Fruit fly (Drosophila melanogaster) whole organism, embryonic: ENCODE results near the gene ver.

Experiments
- Abd-B ChIP-seq: fragments of 200-800 bp; sonication (Bioruptor generic); optimal IDR thresholded peaks from 2 replicates; lab custom pipeline; 2018; ENCODE audit warnings: missing biosample characterization, mild to moderate bottlenecking, missing genetic modification characterization, moderate library complexity
- Awh ChIP-seq: fragments of 200-800 bp; sonication (Bioruptor generic); IDR thresholded peaks from 2 replicates; pipeline ENCODE4, ENCODE4 v1.3.6; 2022; ENCODE audit warnings: missing biosample characterization, missing genetic modification characterization
- B-H1 ChIP-seq: fragments of 200-800 bp; sonication (Bioruptor generic); IDR thresholded peaks from 3 replicates; pipeline ENCODE4 v1.3.6; 2022; ENCODE audit warnings: missing biosample characterization, missing genetic modification characterization
- CG1024 ChIP-seq: fragments of 200-800 bp; sonication (Bioruptor generic); IDR thresholded peaks from 2 replicates; pipeline ENCODE4 v1.3.6; 2022; ENCODE audit warnings: missing biosample characterization, missing genetic modification characterization
- CG10543 ChIP-seq: fragments of 200-800 bp; sonication (Bioruptor generic); optimal IDR thresholded peaks from 3 replicates; lab custom pipeline; 2017; ENCODE audit warnings: missing biosample characterization, mild to moderate bottlenecking, missing genetic modification characterization, moderate library complexity
- CG11695 ChIP-seq: fragments of 200-800 bp; sonication (Bioruptor generic); IDR thresholded peaks from 3 replicates; pipeline ENCODE4 v1.3.6; 2022; ENCODE audit warnings: missing biosample characterization, missing genetic modification characterization
- CG11723 ChIP-seq: fragments of 200-800 bp; sonication (Bioruptor generic); optimal IDR thresholded peaks from 2 replicates; lab custom pipeline; 2017; ENCODE audit warnings: missing biosample characterization, mild to moderate bottlenecking, missing genetic modification characterization
- CG12071 ChIP-seq: fragments of 200-800 bp; sonication (Bioruptor generic); optimal IDR thresholded peaks from 3 replicates; lab custom pipeline; 2018; ENCODE audit warnings: missing biosample characterization, mild to moderate bottlenecking, missing genetic modification characterization
- CG12299 ChIP-seq: fragments of 200-800 bp; sonication (Bioruptor generic); optimal IDR thresholded peaks from 2 replicates; lab custom pipeline; 2018; ENCODE audit warnings: missing biosample characterization, mild to moderate bottlenecking, missing genetic modification characterization
- CG1233 ChIP-seq: fragments of 200-800 bp; sonication (Bioruptor generic); optimal IDR thresholded peaks from 4 replicates; lab custom pipeline; 2018; ENCODE audit warnings: missing biosample characterization, mild to moderate bottlenecking, missing genetic modification characterization
- CG16813 ChIP-seq: fragments of 200-800 bp; sonication (Bioruptor generic); IDR thresholded peaks from 3 replicates; pipeline ENCODE4 v1.3.6; 2022; ENCODE audit warnings: missing biosample characterization, missing genetic modification characterization; ENCODE audit not compliant: partially characterized antibody
- CG16863 ChIP-seq: fragments of 200-800 bp; sonication (Bioruptor generic); optimal IDR thresholded peaks from 3 replicates; lab custom pipeline; 2016; ENCODE audit warnings: missing biosample characterization, missing genetic modification characterization
- CG17186 ChIP-seq: fragments of 200-800 bp; sonication (Bioruptor generic); optimal IDR thresholded peaks from 3 replicates; lab custom pipeline; 2017; ENCODE audit warnings: missing biosample characterization, missing genetic modification reagents, missing genetic modification characterization
- CG2129 ChIP-seq: fragments of 200-800 bp; sonication (Bioruptor generic); IDR thresholded peaks from 2 replicates; pipeline ENCODE4 v1.3.6; 2022; ENCODE audit warnings: missing biosample characterization, missing genetic modification characterization; ENCODE audit not compliant: partially characterized antibody
- CG2875 ChIP-seq: fragments of 200-800 bp; sonication (Bioruptor generic); optimal IDR thresholded peaks from 2 replicates; lab custom pipeline; 2017; ENCODE audit warnings: missing biosample characterization, mild to moderate bottlenecking, missing genetic modification characterization, missing genetic modification reagents
- CG3847 ChIP-seq: fragments of 200-800 bp; sonication (Bioruptor generic); IDR thresholded peaks from 2 replicates; pipeline ENCODE4 v1.3.6; 2022; ENCODE audit warnings: missing biosample characterization, missing genetic modification characterization
- CG4328 ChIP-seq: fragments of 200-800 bp; sonication (Bioruptor generic); optimal IDR thresholded peaks from 3 replicates; lab custom pipeline; 2017; ENCODE audit warnings: missing biosample characterization, missing genetic modification reagents, missing genetic modification characterization
- CG4360 ChIP-seq: fragments of 200-800 bp; sonication (Bioruptor generic); IDR thresholded peaks from 2 replicates; pipeline ENCODE4 v1.3.6; 2022; ENCODE audit warnings: missing biosample characterization, missing genetic modification characterization
- CG4424 ChIP-seq: fragments of 200-800 bp; sonication (Bioruptor generic); optimal IDR thresholded peaks from 3 replicates; lab custom pipeline; 2016; ENCODE audit warnings: missing biosample characterization, missing genetic modification characterization
- CG5180 ChIP-seq: fragments of 200-800 bp; sonication (Bioruptor generic); optimal IDR thresholded peaks from 3 replicates; lab custom pipeline; 2017; ENCODE audit warnings: missing biosample characterization, missing genetic modification characterization, mild to moderate bottlenecking, moderate library complexity, missing genetic modification reagents
- CG8089 ChIP-seq: fragments of 200-800 bp; sonication (Bioruptor generic); optimal IDR thresholded peaks from 3 replicates; lab custom pipeline; 2016; ENCODE audit warnings: missing biosample characterization, missing genetic modification characterization
- Dfd ChIP-seq, 2 experiments: fragments of >200 bp; optimal IDR thresholded peaks; 2 replicates each; lab custom pipeline; 2017; ENCODE audit warnings: missing biosample characterization in 2 of 2, missing genetic modification characterization in 2 of 2
- E2f2 ChIP-seq: fragments of 200-800 bp; sonication (Bioruptor generic); IDR thresholded peaks from 2 replicates; pipeline ENCODE4 v1.3.6; 2022; ENCODE audit warnings: missing biosample characterization, missing genetic modification characterization
- Elba2 ChIP-seq: fragments of 200-800 bp; sonication (Bioruptor generic); optimal IDR thresholded peaks from 3 replicates; lab custom pipeline; 2016; ENCODE audit warnings: missing biosample characterization, missing genetic modification characterization
- Gug ChIP-seq: fragments of 200-800 bp; sonication (Bioruptor generic); IDR thresholded peaks from 4 replicates; pipeline ENCODE4 v1.3.6; 2022; ENCODE audit warnings: missing biosample characterization, missing genetic modification characterization
- HHEX ChIP-seq: fragments of 200-800 bp; sonication (Bioruptor generic); optimal IDR thresholded peaks from 3 replicates; lab custom pipeline; 2017; ENCODE audit warnings: missing biosample characterization, mild to moderate bottlenecking, missing genetic modification characterization, missing genetic modification reagents
- Jarid2 ChIP-seq: fragments of 200-800 bp; sonication (Bioruptor generic); optimal IDR thresholded peaks from 3 replicates; lab custom pipeline; 2017; ENCODE audit warnings: mild to moderate bottlenecking, missing biosample characterization, missing genetic modification reagents, missing genetic modification characterization
- Lpt ChIP-seq: fragments of >200 bp; optimal IDR thresholded peaks from 2 replicates; lab custom pipeline; 2018; ENCODE audit warnings: missing biosample characterization, missing genetic modification characterization
- NFAT ChIP-seq: fragments of 200-800 bp; sonication (Bioruptor generic); IDR thresholded peaks from 2 replicates; pipeline ENCODE4 v1.3.6; 2022; ENCODE audit warnings: missing biosample characterization, missing genetic modification characterization
- Optix ChIP-seq: fragments of 200-800 bp; sonication (Bioruptor generic); IDR thresholded peaks from 3 replicates; pipeline ENCODE4 v1.3.6; 2022; ENCODE audit warnings: missing biosample characterization, missing genetic modification characterization
- Spps ChIP-seq: fragments of 200-800 bp; sonication (Bioruptor generic); optimal IDR thresholded peaks from 2 replicates; lab custom pipeline; 2018; ENCODE audit warnings: missing biosample characterization, mild to moderate bottlenecking, missing genetic modification characterization
- br ChIP-seq: fragments of >200 bp; optimal IDR thresholded peaks from 2 replicates; lab custom pipeline; 2017
- caup ChIP-seq: fragments of 200-800 bp; sonication (Bioruptor generic); optimal IDR thresholded peaks from 3 replicates; lab custom pipeline; 2017; ENCODE audit warnings: missing biosample characterization, mild to moderate bottlenecking, missing genetic modification characterization, moderate library complexity; ENCODE audit not compliant: severe bottlenecking
- dm ChIP-seq: fragments of 200-800 bp; sonication (Bioruptor generic); optimal IDR thresholded peaks from 3 replicates; lab custom pipeline; 2016; ENCODE audit warnings: missing biosample characterization, missing genetic modification characterization
- ewg ChIP-seq: fragments of 200-800 bp; sonication (Bioruptor generic); optimal IDR thresholded peaks from 3 replicates; lab custom pipeline; 2017; ENCODE audit warnings: mild to moderate bottlenecking, missing biosample characterization, missing genetic modification reagents, missing genetic modification characterization
- ham ChIP-seq: fragments of 200-800 bp; sonication (Bioruptor generic); IDR thresholded peaks from 2 replicates; pipeline ENCODE4 v1.3.6; 2022; ENCODE audit warnings: missing biosample characterization, missing genetic modification characterization
- inv ChIP-seq: fragments of 200-800 bp; sonication (Bioruptor generic); IDR thresholded peaks from 2 replicates; pipeline ENCODE4 v1.3.6; 2022; ENCODE audit warnings: missing biosample characterization, missing genetic modification characterization; ENCODE audit not compliant: partially characterized antibody
- kay ChIP-seq: fragments of 200-800 bp; sonication (Bioruptor generic); optimal IDR thresholded peaks from 2 replicates; lab custom pipeline; 2016; ENCODE audit warnings: missing biosample characterization, missing genetic modification characterization
- lilli ChIP-seq: fragments of 200-800 bp; sonication (Bioruptor generic); optimal IDR thresholded peaks from 3 replicates; lab custom pipeline; 2016; ENCODE audit warnings: missing biosample characterization, missing genetic modification characterization
- lola ChIP-seq, 3 experiments: fragments of >200 bp in 2 of 3; fragments of 200-800 bp in 1 of 3; sonication (Bioruptor generic) in 1 of 3; optimal IDR thresholded peaks; 2 replicates each; lab custom pipeline; 2017 to 2019; ENCODE audit warnings: missing biosample characterization in 3 of 3, missing genetic modification characterization in 3 of 3, mild to moderate bottlenecking in 1 of 3, moderate library complexity in 1 of 3
- peb ChIP-seq: fragments of 200-800 bp; sonication (Bioruptor generic); IDR thresholded peaks from 2 replicates; pipeline ENCODE4 v1.3.6; 2022; ENCODE audit warnings: missing biosample characterization, missing genetic modification characterization
- pfk ChIP-seq: fragments of 200-800 bp; sonication (Bioruptor generic); optimal IDR thresholded peaks from 2 replicates; lab custom pipeline; 2018; ENCODE audit warnings: missing biosample characterization, mild to moderate bottlenecking, missing genetic modification characterization, moderate library complexity
- pnt ChIP-seq: fragments of 200-800 bp; sonication (Bioruptor generic); optimal IDR thresholded peaks from 3 replicates; lab custom pipeline; 2016; ENCODE audit warnings: missing biosample characterization, missing genetic modification characterization
- pzg ChIP-seq: fragments of 200-800 bp; sonication (Bioruptor generic); optimal IDR thresholded peaks from 3 replicates; lab custom pipeline; 2018; ENCODE audit warnings: missing biosample characterization, mild to moderate bottlenecking, missing genetic modification characterization, moderate library complexity
- schlank ChIP-seq: fragments of 200-800 bp; sonication (Bioruptor generic); optimal IDR thresholded peaks from 2 replicates; lab custom pipeline; 2018; ENCODE audit warnings: missing biosample characterization, mild to moderate bottlenecking, missing genetic modification characterization
- shn ChIP-seq: fragments of 200-800 bp; sonication (Bioruptor generic); optimal IDR thresholded peaks from 3 replicates; lab custom pipeline; 2016; ENCODE audit warnings: missing biosample characterization, missing genetic modification characterization
- sima ChIP-seq: fragments of 200-800 bp; sonication (Bioruptor generic); optimal IDR thresholded peaks from 2 replicates; lab custom pipeline; 2016; ENCODE audit warnings: missing biosample characterization, missing genetic modification characterization
- unpg ChIP-seq: fragments of 200-800 bp; sonication (Bioruptor generic); optimal IDR thresholded peaks from 3 replicates; lab custom pipeline; 2018; ENCODE audit warnings: missing biosample characterization, mild to moderate bottlenecking, missing genetic modification characterization, moderate library complexity
- vnd ChIP-seq: fragments of 200-800 bp; sonication (Bioruptor generic); IDR thresholded peaks from 3 replicates; pipeline ENCODE4 v1.3.6; 2022; ENCODE audit warnings: missing biosample characterization, missing genetic modification characterization; ENCODE audit not compliant: partially characterized antibody
- z ChIP-seq: fragments of 200-800 bp; sonication (Bioruptor generic); IDR thresholded peaks from 3 replicates; pipeline ENCODE4 v1.3.6; 2022; ENCODE audit warnings: missing biosample characterization, missing genetic modification characterization
- zfh2 ChIP-seq: fragments of 200-800 bp; sonication (Bioruptor generic); optimal IDR thresholded peaks from 2 replicates; lab custom pipeline; 2016; ENCODE audit warnings: missing biosample characterization, missing genetic modification characterization

Gene ver

DNA sequence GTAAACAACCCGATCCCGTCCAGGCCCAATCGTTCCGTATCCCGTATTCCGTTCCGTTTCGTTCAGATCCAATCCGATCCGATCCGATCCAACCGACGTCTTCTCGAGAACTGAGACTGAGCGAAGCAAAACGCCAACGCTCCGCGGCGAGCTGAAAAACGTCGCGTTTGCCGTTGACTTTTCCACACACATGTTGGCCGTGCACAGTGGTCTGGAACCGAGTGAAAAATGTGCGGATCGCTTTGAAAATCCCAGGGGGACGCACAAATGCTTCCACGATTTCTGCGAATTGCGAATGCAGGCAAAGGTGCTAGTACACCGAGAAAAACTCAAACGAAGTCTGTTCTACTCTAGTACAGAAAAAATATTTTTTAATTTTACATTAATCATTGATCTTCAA lies 38.8 kb upstream of the ver start, which contains the start of gene CG10663 (continued):
- TF ChIP-seq lola (GFP tag; optimal IDR thresholded peaks at IDR 0.05; lab: Kevin White, UChicago) = no peak
- no peak for TF ChIP-seq Elba2 (GFP tag; lab: Kevin White, UChicago)
- no peak for TF ChIP-seq Gug (GFP tag; lab: Robert Waterston, UW)
- TF ChIP-seq CG17186 (GFP tag; lab: Kevin White, UChicago) = no peak
- no peak for TF ChIP-seq CG4328
- TF ChIP-seq pnt (GFP tag; lab: Kevin White, UChicago) = no peak
- peak; percentile 89 for TF ChIP-seq Jarid2 (GFP tag; lab: Kevin White, UChicago)
- TF ChIP-seq CG1233 (GFP tag; lab: Kevin White, UChicago) = no peak
- TF ChIP-seq z (GFP tag; lab: Robert Waterston, UW) = 0 out of 3 replicates have a peak, but pooled peaks have one; percentile 48
- TF ChIP-seq kay (GFP tag; lab: Kevin White, UChicago) = no peak
- TF ChIP-seq CG4424 (GFP tag; lab: Kevin White, UChicago) = no peak
- no peak for TF ChIP-seq CG2875 (GFP tag; lab: Kevin White, UChicago)
- no peak for TF ChIP-seq zfh2 (GFP tag; lab: Kevin White, UChicago)
- TF ChIP-seq Optix (GFP tag; lab: Robert Waterston, UW) = 0 out of 3 replicates have a peak, but pooled peaks have one; percentile 43
- TF ChIP-seq CG16863 (GFP tag; lab: Kevin White, UChicago) = peak; percentile 10
- peak; percentile 17; the same call in 1 of the 3 replicates for TF ChIP-seq B-H1
- peak; percentile 94 for TF ChIP-seq pfk (GFP tag; lab: Kevin White, UChicago)
- TF ChIP-seq CG5180 = peak; percentile 81
- TF ChIP-seq Abd-B (GFP tag; lab: Kevin White, UChicago) = no peak
- no peak for TF ChIP-seq Lpt (GFP tag; lab: Kevin White, UChicago)
- peak; percentile 24; the same call in 1 of the 2 replicates for TF ChIP-seq E2f2
- TF ChIP-seq pzg (GFP tag; lab: Kevin White, UChicago) = no peak
- no peak for TF ChIP-seq Spps (tag; lab: Kevin White, UChicago)
- peak; percentile 45 for TF ChIP-seq dm (GFP tag; lab: Kevin White, UChicago)
- TF ChIP-seq Awh (GFP tag; lab: Robert Waterston, UW) = no peak
- peak; percentile 43; the same call in 1 of the 3 replicates for TF ChIP-seq CG11695 (GFP tag; lab: Robert Waterston, UW)
- no peak for TF ChIP-seq shn
- no peak for TF ChIP-seq CG3847 (GFP tag; lab: Robert Waterston, UW)
- TF ChIP-seq peb (GFP tag; lab: Robert Waterston, UW) = no peak

DNA sequence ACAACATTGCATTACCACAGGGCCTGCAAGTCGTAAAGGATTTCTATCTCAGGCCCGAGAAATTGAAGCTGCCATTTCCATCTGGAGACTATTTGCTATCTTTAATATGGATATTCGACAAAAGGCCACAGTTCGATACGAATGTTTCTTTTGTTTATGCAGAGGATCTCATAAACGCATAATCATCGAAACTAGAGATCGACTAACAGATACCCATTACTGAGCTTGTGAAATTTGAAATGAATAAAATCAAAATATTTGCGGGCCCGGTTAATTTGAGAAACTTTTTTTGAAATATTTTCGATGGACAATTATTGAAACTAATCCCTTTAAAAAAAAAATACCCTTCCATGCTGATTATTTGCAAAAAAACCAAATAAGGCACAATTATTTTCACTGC lies 37.6 kb upstream of the ver start:
- no peak for TF ChIP-seq CG4360
- TF ChIP-seq CG16863 (GFP tag; lab: Kevin White, UChicago) = no peak
- no peak for TF ChIP-seq sima (GFP tag; lab: Kevin White, UChicago)
- TF ChIP-seq caup (GFP tag; lab: Kevin White, UChicago) = no peak
- no peak for TF ChIP-seq CG11723 (GFP tag; lab: Kevin White, UChicago)
- no peak for TF ChIP-seq CG12071 (GFP tag; lab: Kevin White, UChicago)
- no peak for TF ChIP-seq lilli (GFP tag; lab: Kevin White, UChicago)
- peak; percentile 47; the same call in 1 of the 3 replicates for TF ChIP-seq vnd (GFP tag; lab: Robert Waterston, UW)
- no peak for TF ChIP-seq CG12299 (tag; lab: Kevin White, UChicago)
- no peak for TF ChIP-seq NFAT (GFP tag; lab: Robert Waterston, UW)
- TF ChIP-seq ham (GFP tag; lab: Robert Waterston, UW) = no peak
- TF ChIP-seq CG10543 (GFP tag; lab: Kevin White, UChicago) = no peak
- no peak for TF ChIP-seq CG2129
- no peak for TF ChIP-seq unpg (GFP tag; lab: Kevin White, UChicago)
- TF ChIP-seq ewg (GFP tag; lab: Kevin White, UChicago) = no peak
- TF ChIP-seq CG8089 (GFP tag; lab: Kevin White, UChicago) = no peak
- no peak for TF ChIP-seq HHEX (GFP tag; lab: Kevin White, UChicago)
- TF ChIP-seq br = no peak
- peak; percentile 47; the same call in 1 of the 3 replicates for TF ChIP-seq CG16813 (GFP tag; lab: Robert Waterston, UW)
- TF ChIP-seq schlank = no peak
- no peak for TF ChIP-seq CG1024 (GFP tag; lab: Robert Waterston, UW)
- TF ChIP-seq Dfd (GFP tag; optimal IDR thresholded peaks at IDR 0.05; lab: Kevin White, UChicago) = no peak
- no peak; the same call in 1 of the 2 replicates for TF ChIP-seq inv (GFP tag; lab: Robert Waterston, UW)
